Fruit fly (Drosophila melanogaster) whole organism, embryonic: ENCODE results near the gene CG17234.

Experiments used
- Ada2b ChIP-seq: fragments of 200-800 bp; sonication (Bioruptor generic); IDR thresholded peaks from 2 replicates; pipeline ENCODE4 v1.3.6; 2022; ENCODE audit warnings: missing biosample characterization, missing genetic modification characterization
- Aef1 ChIP-seq: fragments of 200-800 bp; sonication (Bioruptor generic); IDR thresholded peaks from 3 replicates; pipeline ENCODE4 v1.3.6; 2022; ENCODE audit warnings: missing biosample characterization, missing genetic modification characterization
- B-H2 ChIP-seq: fragments of 200-800 bp; sonication (Bioruptor generic); optimal IDR thresholded peaks from 2 replicates; lab custom pipeline; 2018; ENCODE audit warnings: missing biosample characterization, mild to moderate bottlenecking, missing genetic modification characterization
- BtbVII ChIP-seq: fragments of 200-800 bp; sonication (Bioruptor generic); optimal IDR thresholded peaks from 3 replicates; lab custom pipeline; 2017; ENCODE audit warnings: missing biosample characterization, mild to moderate bottlenecking, missing genetic modification characterization
- CG11456 ChIP-seq: fragments of 200-800 bp; sonication (Bioruptor generic); IDR thresholded peaks from 3 replicates; pipeline ENCODE4 v1.3.6; 2022; ENCODE audit warnings: missing biosample characterization, missing genetic modification characterization
- CG12071 ChIP-seq: fragments of 200-800 bp; sonication (Bioruptor generic); optimal IDR thresholded peaks from 3 replicates; lab custom pipeline; 2018; ENCODE audit warnings: missing biosample characterization, mild to moderate bottlenecking, missing genetic modification characterization
- CG12391 ChIP-seq: fragments of 200-800 bp; sonication (Bioruptor generic); optimal IDR thresholded peaks from 3 replicates; lab custom pipeline; 2018; ENCODE audit warnings: missing biosample characterization, mild to moderate bottlenecking, missing genetic modification characterization, moderate library complexity
- CG12744 ChIP-seq: fragments of 200-800 bp; sonication (Bioruptor generic); optimal IDR thresholded peaks from 2 replicates; lab custom pipeline; 2016; ENCODE audit warnings: missing biosample characterization, missing genetic modification characterization
- CG18011 ChIP-seq: fragments of 200-800 bp; sonication (Bioruptor generic); optimal IDR thresholded peaks from 2 replicates; lab custom pipeline; 2017; ENCODE audit warnings: missing biosample characterization, missing genetic modification characterization, mild to moderate bottlenecking, moderate library complexity, missing genotype
- CG2129 ChIP-seq: fragments of 200-800 bp; sonication (Bioruptor generic); IDR thresholded peaks from 2 replicates; pipeline ENCODE4 v1.3.6; 2022; ENCODE audit warnings: missing biosample characterization, missing genetic modification characterization; ENCODE audit not compliant: partially characterized antibody
- CG31441 ChIP-seq: fragments of 200-800 bp; sonication (Bioruptor generic); IDR thresholded peaks from 2 replicates; pipeline ENCODE4 v1.3.6; 2022; ENCODE audit warnings: missing biosample characterization, missing genetic modification characterization
- CG3407 ChIP-seq: fragments of 200-800 bp; sonication (Bioruptor generic); optimal IDR thresholded peaks from 2 replicates; lab custom pipeline; 2018; ENCODE audit warnings: missing biosample characterization, mild to moderate bottlenecking, missing genetic modification characterization
- CG3726 ChIP-seq: fragments of 200-800 bp; sonication (Bioruptor generic); IDR thresholded peaks from 3 replicates; pipeline ENCODE4, ENCODE4 v1.3.6; 2022; ENCODE audit warnings: missing biosample characterization, missing genetic modification characterization
- CG4360 ChIP-seq: fragments of 200-800 bp; sonication (Bioruptor generic); IDR thresholded peaks from 2 replicates; pipeline ENCODE4 v1.3.6; 2022; ENCODE audit warnings: missing biosample characterization, missing genetic modification characterization
- CG5245 ChIP-seq: fragments of 200-800 bp; sonication (Bioruptor generic); optimal IDR thresholded peaks from 3 replicates; lab custom pipeline; 2016; ENCODE audit warnings: missing biosample characterization, missing genetic modification characterization
- CG8089 ChIP-seq: fragments of 200-800 bp; sonication (Bioruptor generic); optimal IDR thresholded peaks from 3 replicates; lab custom pipeline; 2016; ENCODE audit warnings: missing biosample characterization, missing genetic modification characterization
- CG9437 ChIP-seq: fragments of 200-800 bp; sonication (Bioruptor generic); optimal IDR thresholded peaks from 2 replicates; lab custom pipeline; 2018; ENCODE audit warnings: missing biosample characterization, mild to moderate bottlenecking, missing genetic modification characterization
- Camta ChIP-seq: fragments of 200-800 bp; sonication (Bioruptor generic); optimal IDR thresholded peaks from 2 replicates; lab custom pipeline; 2016; ENCODE audit warnings: missing biosample characterization, missing genetic modification characterization
- Chrac-16 ChIP-seq: fragments of 200-800 bp; sonication (Bioruptor generic); optimal IDR thresholded peaks from 3 replicates; lab custom pipeline; 2016; ENCODE audit warnings: missing biosample characterization, missing genetic modification characterization
- D ChIP-seq, 2 experiments: fragments of 200-800 bp in 1 of 2; fragments of >200 bp in 1 of 2; sonication (Bioruptor generic) in 1 of 2; optimal IDR thresholded peaks; 2 replicates in 1 of 2; 3 replicates in 1 of 2; lab custom pipeline; 2017; ENCODE audit warnings: mild to moderate bottlenecking in 1 of 2, missing biosample characterization in 1 of 2, missing genetic modification characterization in 1 of 2, missing genetic modification reagents in 1 of 2
- Deaf1 ChIP-seq: fragments of 200-800 bp; optimal IDR thresholded peaks from 3 replicates; lab custom pipeline; 2019; ENCODE audit warnings: missing biosample characterization, mild to moderate bottlenecking, missing genetic modification characterization, moderate library complexity
- Med ChIP-seq: fragments of 200-800 bp; sonication (Bioruptor generic); peaks from one replicate; lab custom pipeline; 2016; ENCODE audit warnings: missing biosample characterization, missing genetic modification characterization, mild to moderate bottlenecking, inconsistent platforms, moderate library complexity
- Nf-YC ChIP-seq: fragments of 200-800 bp; optimal IDR thresholded peaks from 3 replicates; lab custom pipeline; 2019; ENCODE audit warnings: missing biosample characterization, mild to moderate bottlenecking, missing genetic modification characterization, moderate library complexity
- NfI ChIP-seq: fragments of 200-800 bp; sonication (Bioruptor generic); optimal IDR thresholded peaks from 3 replicates; lab custom pipeline; 2018; ENCODE audit warnings: missing biosample characterization, mild to moderate bottlenecking, missing genetic modification characterization, moderate library complexity
- Pdp1 ChIP-seq, 2 experiments: fragments of 200-800 bp; sonication (Bioruptor generic); optimal IDR thresholded peaks; 3 replicates each; lab custom pipeline; 2016; ENCODE audit warnings: missing biosample characterization in 2 of 2, missing genetic modification characterization in 2 of 2, mild to moderate bottlenecking in 1 of 2, moderate library complexity in 1 of 2
- Ravus ChIP-seq: fragments of 200-800 bp; sonication (Bioruptor generic); IDR thresholded peaks from 2 replicates; pipeline ENCODE4 v1.3.6; 2022; ENCODE audit warnings: missing biosample characterization, missing genetic modification characterization
- Six4 ChIP-seq: fragments of 200-800 bp; sonication (Bioruptor generic); optimal IDR thresholded peaks from 2 replicates; lab custom pipeline; 2016; ENCODE audit warnings: missing biosample characterization, missing genetic modification characterization
- abd-A ChIP-seq: fragments of 200-800 bp; sonication (Bioruptor generic); optimal IDR thresholded peaks from 3 replicates; lab custom pipeline; 2019; ENCODE audit warnings: missing biosample characterization, mild to moderate bottlenecking, missing genetic modification characterization, moderate library complexity
- bowl ChIP-seq: fragments of 200-800 bp; sonication (Bioruptor generic); IDR thresholded peaks from 2 replicates; pipeline ENCODE4 v1.3.6; 2022; ENCODE audit warnings: missing biosample characterization, missing genetic modification characterization
- cas ChIP-seq: fragments of 200-800 bp; sonication (Bioruptor generic); IDR thresholded peaks from 2 replicates; pipeline ENCODE4 v1.3.6; 2022; ENCODE audit warnings: missing biosample characterization, missing genetic modification characterization
- cg ChIP-seq: fragments of 200-800 bp; sonication (Bioruptor generic); optimal IDR thresholded peaks from 3 replicates; lab custom pipeline; 2019; ENCODE audit warnings: missing biosample characterization, mild to moderate bottlenecking, missing genetic modification characterization, moderate library complexity
- chinmo ChIP-seq: fragments of 200-800 bp; sonication (Bioruptor generic); IDR thresholded peaks from 4 replicates; pipeline ENCODE4 v1.3.6; 2022; ENCODE audit warnings: missing biosample characterization, missing genetic modification characterization; ENCODE audit not compliant: partially characterized antibody
- chn ChIP-seq: fragments of 200-800 bp; sonication (Bioruptor generic); optimal IDR thresholded peaks from 2 replicates; lab custom pipeline; 2016; ENCODE audit warnings: missing biosample characterization, missing genetic modification characterization
- crp ChIP-seq, 2 experiments: fragments of 200-800 bp; sonication (Bioruptor generic); optimal IDR thresholded peaks; 2 replicates in 1 of 2; 3 replicates in 1 of 2; lab custom pipeline; 2017; ENCODE audit warnings: missing biosample characterization in 2 of 2, missing genetic modification characterization in 2 of 2, mild to moderate bottlenecking in 1 of 2, moderate library complexity in 1 of 2
- dm ChIP-seq: fragments of 200-800 bp; sonication (Bioruptor generic); optimal IDR thresholded peaks from 3 replicates; lab custom pipeline; 2016; ENCODE audit warnings: missing biosample characterization, missing genetic modification characterization
- en ChIP-seq: fragments of 200-800 bp; sonication (Bioruptor generic); optimal IDR thresholded peaks from 2 replicates; lab custom pipeline; 2016; ENCODE audit warnings: missing biosample characterization, missing genetic modification characterization
- eyg ChIP-seq: fragments of 200-800 bp; sonication (Bioruptor generic); optimal IDR thresholded peaks from 3 replicates; lab custom pipeline; 2016; ENCODE audit warnings: missing biosample characterization, missing genetic modification characterization
- ftz-f1 ChIP-seq: fragments of 200-800 bp; sonication (Bioruptor generic); optimal IDR thresholded peaks from 2 replicates; lab custom pipeline; 2016; ENCODE audit warnings: missing biosample characterization, missing genetic modification characterization
- fu2 ChIP-seq: fragments of 200-800 bp; sonication (Bioruptor generic); optimal IDR thresholded peaks from 2 replicates; lab custom pipeline; 2016; ENCODE audit warnings: missing biosample characterization, missing genetic modification characterization
- gcm ChIP-seq: fragments of 200-800 bp; sonication (Bioruptor generic); optimal IDR thresholded peaks from 2 replicates; lab custom pipeline; 2019; ENCODE audit warnings: missing biosample characterization, mild to moderate bottlenecking, missing genetic modification characterization, moderate library complexity
- h ChIP-seq: fragments of >200 bp; optimal IDR thresholded peaks from 2 replicates; lab custom pipeline; 2017
- hkb ChIP-seq, 2 experiments: fragments of 200-800 bp in 1 of 2; fragments of >200 bp in 1 of 2; sonication (Bioruptor generic) in 1 of 2; IDR thresholded peaks in 1 of 2; optimal IDR thresholded peaks in 1 of 2; 2 replicates each; pipeline versions ENCODE4 v1.3.6 to Lab custom; 2017 to 2022; ENCODE audit warnings: missing biosample characterization in 1 of 2, missing genetic modification characterization in 1 of 2
- lab ChIP-seq: fragments of 200-800 bp; sonication (Bioruptor generic); optimal IDR thresholded peaks from 3 replicates; lab custom pipeline; 2017; ENCODE audit warnings: missing biosample characterization, missing genetic modification characterization, mild to moderate bottlenecking, moderate library complexity, missing genetic modification reagents
- seq ChIP-seq: fragments of 200-800 bp; sonication (Bioruptor generic); IDR thresholded peaks from 2 replicates; pipeline ENCODE4 v1.3.6; 2022; ENCODE audit warnings: missing biosample characterization, missing genetic modification characterization
- slp2 ChIP-seq: fragments of 200-800 bp; sonication (Bioruptor generic); optimal IDR thresholded peaks from 2 replicates; lab custom pipeline; 2016; ENCODE audit warnings: missing biosample characterization, missing genetic modification characterization
- so ChIP-seq: fragments of 200-800 bp; sonication (Bioruptor generic); IDR thresholded peaks from 3 replicates; pipeline ENCODE4 v1.3.6; 2022; ENCODE audit warnings: missing biosample characterization, missing genetic modification characterization
- unc-4 ChIP-seq: fragments of 200-800 bp; sonication (Bioruptor generic); IDR thresholded peaks from 2 replicates; pipeline ENCODE4 v1.3.6; 2022; ENCODE audit warnings: missing biosample characterization, missing genetic modification characterization; ENCODE audit not compliant: partially characterized antibody
- unpg ChIP-seq: fragments of 200-800 bp; sonication (Bioruptor generic); optimal IDR thresholded peaks from 3 replicates; lab custom pipeline; 2018; ENCODE audit warnings: missing biosample characterization, mild to moderate bottlenecking, missing genetic modification characterization, moderate library complexity
- vvl ChIP-seq: fragments of 200-800 bp; sonication (Bioruptor generic); IDR thresholded peaks from 2 replicates; pipeline ENCODE4 v1.3.6; 2022; ENCODE audit warnings: missing biosample characterization, missing genetic modification characterization

CG17234 gene

dm6 chr2L:2227316-2227715 is 25.5 kb upstream of the CG17234 start (continued):
- no peak for TF ChIP-seq CG5245
- no peak for TF ChIP-seq eyg (GFP tag; lab: Kevin White, UChicago)
- TF ChIP-seq seq (GFP tag; lab: Robert Waterston, UW): 0 out of 2 replicates have a peak, but pooled peaks have one; percentile 15
- TF ChIP-seq CG12071 (GFP tag; lab: Kevin White, UChicago): peak; percentile 59
- peak; percentile 17 to 24 for TF ChIP-seq Pdp1 (GFP tag; optimal IDR thresholded peaks at IDR 0.05; lab: Kevin White, UChicago)
- TF ChIP-seq Camta (GFP tag; lab: Kevin White, UChicago): no peak
- TF ChIP-seq lab: peak; percentile 54
- no peak for TF ChIP-seq hkb (optimal IDR thresholded peaks at IDR 0.05; lab: Kevin White, UChicago)
- TF ChIP-seq hkb (GFP tag; IDR thresholded peaks at IDR 0.05; lab: Robert Waterston, UW): peak; percentile 73
- TF ChIP-seq ftz-f1 (GFP tag; lab: Kevin White, UChicago): no peak
- no peak for TF ChIP-seq dm
- TF ChIP-seq CG31441 (GFP tag; lab: Robert Waterston, UW): peak; percentile 44; the same call in 1 of the 2 replicates
- no peak for TF ChIP-seq CG2129
- TF ChIP-seq BtbVII (GFP tag; lab: Kevin White, UChicago): peak; percentile 35
- TF ChIP-seq Chrac-16 (GFP tag; lab: Kevin White, UChicago): peak; percentile 31
- TF ChIP-seq cas (GFP tag; lab: Robert Waterston, UW): no peak
- TF ChIP-seq CG8089 (GFP tag; lab: Kevin White, UChicago): peak; percentile 20
- no peak for TF ChIP-seq cg (GFP tag; lab: Kevin White, UChicago)
- TF ChIP-seq chn: peak; percentile 18
- peak; percentile 36; the same call in 2 of the 3 replicates for TF ChIP-seq Aef1
- TF ChIP-seq CG3726 (GFP tag; lab: Robert Waterston, UW): 0 out of 3 replicates have a peak, but pooled peaks have one; percentile 38
- TF ChIP-seq en: no peak
- TF ChIP-seq CG4360 (GFP tag; lab: Robert Waterston, UW): no peak
- TF ChIP-seq CG11456 (GFP tag; lab: Robert Waterston, UW): peak; percentile 57; the same call in 1 of the 3 replicates
- TF ChIP-seq h: no peak
- no peak for TF ChIP-seq fu2 (GFP tag; lab: Kevin White, UChicago)
- TF ChIP-seq B-H2: no peak
- no peak for TF ChIP-seq D (optimal IDR thresholded peaks at IDR 0.05; lab: Kevin White, UChicago)
- peak; percentile 0 for TF ChIP-seq D (GFP tag; optimal IDR thresholded peaks at IDR 0.05; lab: Kevin White, UChicago)
- peak; percentile 34 for TF ChIP-seq NfI (GFP tag; lab: Kevin White, UChicago)
- TF ChIP-seq unc-4: no peak
- TF ChIP-seq CG12744: no peak
- TF ChIP-seq abd-A (tag; lab: Kevin White, UChicago): no peak
- TF ChIP-seq bowl (GFP tag; lab: Robert Waterston, UW): peak; percentile 55; the same call in 1 of the 2 replicates
- peak; percentile 86 for TF ChIP-seq vvl
- TF ChIP-seq Ada2b (GFP tag; lab: Robert Waterston, UW): peak; percentile 16; the same call in 1 of the 2 replicates
- no peak for TF ChIP-seq Deaf1 (tag; lab: Kevin White, UChicago)
- no peak for TF ChIP-seq crp (GFP tag; optimal IDR thresholded peaks at IDR 0.05; lab: Kevin White, UChicago)
- TF ChIP-seq CG18011: peak; percentile 18
- no peak for TF ChIP-seq slp2 (GFP tag; lab: Kevin White, UChicago)
- peak; percentile 27 for TF ChIP-seq Six4 (GFP tag; lab: Kevin White, UChicago)
- peak; percentile 37 for TF ChIP-seq CG12391 (tag; lab: Kevin White, UChicago)
- TF ChIP-seq Ravus: no peak
- peak; percentile 84 for TF ChIP-seq Med (GFP tag; lab: Kevin White, UChicago)
- TF ChIP-seq gcm: peak; percentile 46
- peak; percentile 19 for TF ChIP-seq CG9437 (GFP tag; lab: Kevin White, UChicago)
- peak; percentile 38 for TF ChIP-seq CG3407 (GFP tag; lab: Kevin White, UChicago)
- TF ChIP-seq so (GFP tag; lab: Robert Waterston, UW): peak; percentile 61; the same call in 1 of the 3 replicates
- 0 out of 4 replicates have a peak, but pooled peaks have one; percentile 45 for TF ChIP-seq chinmo (GFP tag; lab: Robert Waterston, UW)
- TF ChIP-seq Nf-YC (tag; lab: Kevin White, UChicago): peak; percentile 30
- TF ChIP-seq unpg: peak; percentile 57
